Fruit fly (Drosophila melanogaster): Measurements from ENCODE around the gene Sec71.

Sec71 gene

DNA sequence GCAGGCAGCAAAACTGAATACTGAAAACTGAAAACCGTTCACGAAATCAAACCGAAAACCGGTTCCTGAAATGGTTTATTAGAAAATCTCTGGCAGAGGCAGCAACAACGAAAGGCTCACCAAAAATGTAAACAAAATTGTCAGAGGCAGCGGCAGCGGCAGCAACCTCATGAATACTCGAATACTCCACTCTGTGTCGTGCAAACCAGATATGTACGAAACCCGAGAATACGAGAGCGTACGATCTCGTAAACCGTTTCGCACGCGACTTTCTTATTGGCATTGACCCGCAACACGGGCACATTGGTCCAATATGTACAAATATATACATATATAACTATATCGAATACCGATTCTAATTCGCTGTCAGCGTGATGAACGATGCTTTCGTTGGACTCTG lies 44.3 kb downstream of the Sec71 start (continued):
- TF ChIP-seq vvl (GFP tag; IDR thresholded peaks at IDR 0.05) (0 out of 2 replicates have a peak, but pooled peaks have one; percentile 52), zen2 (GFP tag; IDR thresholded peaks at IDR 0.05; ENCODE audit: partially characterized antibody) (no peak), Scr (GFP tag; IDR thresholded peaks at IDR 0.05; ENCODE audit: partially characterized antibody) (no peak), CG32532 (GFP tag; IDR thresholded peaks at IDR 0.05) (no peak), CG13296 (GFP tag; optimal IDR thresholded peaks at IDR 0.05) (no peak), CG5953 (GFP tag; IDR thresholded peaks at IDR 0.05) (no peak), H2.0 (GFP tag; IDR thresholded peaks at IDR 0.05) (no peak), CG30431 (GFP tag; optimal IDR thresholded peaks at IDR 0.05) (no peak), CG8478 (optimal IDR thresholded peaks at IDR 0.05) (no peak), Ptx1 (GFP tag; IDR thresholded peaks at IDR 0.05) (no peak), Tbp (GFP tag; optimal IDR thresholded peaks at IDR 0.05) (no peak), BEAF-32 (GFP tag; optimal IDR thresholded peaks at IDR 0.05) (no peak), CrebB (tag; optimal IDR thresholded peaks at IDR 0.05) (no peak), CkIIα-i1 (GFP tag; IDR thresholded peaks at IDR 0.05) (no peak), en (GFP tag; optimal IDR thresholded peaks at IDR 0.05) (no peak), CG2678 (tag; optimal IDR thresholded peaks at IDR 0.05) (no peak), prd (optimal IDR thresholded peaks at IDR 0.05) (no peak), prd (GFP tag; IDR thresholded peaks at IDR 0.05) (no peak), NFAT (GFP tag; IDR thresholded peaks at IDR 0.05) (no peak), Med (GFP tag) (peak; percentile 4), CG5245 (GFP tag; optimal IDR thresholded peaks at IDR 0.05) (no peak), wor (GFP tag; IDR thresholded peaks at IDR 0.05) (no peak), insv (GFP tag; optimal IDR thresholded peaks at IDR 0.05) (peak in 1 of 2 experiments; percentile 89), CG15479 (GFP tag; optimal IDR thresholded peaks at IDR 0.05) (no peak), CG34224 (GFP tag; IDR thresholded peaks at IDR 0.05; ENCODE audit: partially characterized antibody) (0 out of 3 replicates have a peak, but pooled peaks have one; percentile 34), lbe (GFP tag; optimal IDR thresholded peaks at IDR 0.05) (peak; percentile 45), Abd-B (GFP tag; optimal IDR thresholded peaks at IDR 0.05) (no peak), CG12659 (GFP tag; optimal IDR thresholded peaks at IDR 0.05) (no peak), CG2199 (GFP tag; IDR thresholded peaks at IDR 0.05) (0 out of 3 replicates have a peak, but pooled peaks have one; percentile 54), dati (GFP tag; IDR thresholded peaks at IDR 0.05) (no peak), cwo (GFP tag; optimal IDR thresholded peaks at IDR 0.05) (peak; percentile 83), jumu (GFP tag; optimal IDR thresholded peaks at IDR 0.05) (no peak), CG9876 (GFP tag; optimal IDR thresholded peaks at IDR 0.05) (no peak), Dip3 (GFP tag; optimal IDR thresholded peaks at IDR 0.05) (no peak), grau (tag; optimal IDR thresholded peaks at IDR 0.05) (no peak), seq (GFP tag; IDR thresholded peaks at IDR 0.05) (no peak), disco-r (GFP tag; optimal IDR thresholded peaks at IDR 0.05) (no peak), CG42726 (GFP tag; IDR thresholded peaks at IDR 0.05; ENCODE audit: partially characterized antibody) (no peak), CG12236 (GFP tag; optimal IDR thresholded peaks at IDR 0.05) (no peak), unc-4 (GFP tag; IDR thresholded peaks at IDR 0.05; ENCODE audit: partially characterized antibody) (no peak), emc (GFP tag; optimal IDR thresholded peaks at IDR 0.05) (no peak), HLH4C (GFP tag; IDR thresholded peaks at IDR 0.05; ENCODE audit: partially characterized antibody) (no peak), CG9609 (GFP tag; optimal IDR thresholded peaks at IDR 0.05) (no peak), CG7987 (GFP tag; optimal IDR thresholded peaks at IDR 0.05) (no peak), CG1647 (GFP tag; optimal IDR thresholded peaks at IDR 0.05) (no peak), pum (GFP tag; optimal IDR thresholded peaks at IDR 0.05) (no peak), CG12391 (tag; optimal IDR thresholded peaks at IDR 0.05) (no peak), CG10267 (tag; optimal IDR thresholded peaks at IDR 0.05) (no peak), CG13424 (tag; optimal IDR thresholded peaks at IDR 0.05) (no peak), CG17359 (tag; optimal IDR thresholded peaks at IDR 0.05) (no peak), sob (GFP tag; IDR thresholded peaks at IDR 0.05) (no peak), Dll (GFP tag; IDR thresholded peaks at IDR 0.05; ENCODE audit: partially characterized antibody) (no peak)

Data from whole organism, embryonic.